Fruit fly (Drosophila melanogaster): ENCODE measurements around the gene fusl.

- TF ChIP-seq CG4318 (GFP tag; optimal IDR thresholded peaks at IDR 0.05) (no peak), Eip75B (GFP tag; optimal IDR thresholded peaks at IDR 0.05) (no peak), CG11902 (GFP tag; optimal IDR thresholded peaks at IDR 0.05) (no peak), Met (GFP tag; optimal IDR thresholded peaks at IDR 0.05) (no peak), Sox14 (GFP tag; optimal IDR thresholded peaks at IDR 0.05) (no peak), CG6792 (GFP tag; optimal IDR thresholded peaks at IDR 0.05) (no peak), dac (GFP tag; optimal IDR thresholded peaks at IDR 0.05) (no peak), Hr38 (GFP tag; optimal IDR thresholded peaks at IDR 0.05) (no peak), CG3032 (tag; optimal IDR thresholded peaks at IDR 0.05) (no peak), Hr39 (GFP tag; optimal IDR thresholded peaks at IDR 0.05) (no peak)
These were observed 8.0 kb upstream of the fusl start, which contains the start of gene nompC for dm6 chr2L:5345900-5346299.

All from whole organism, prepupa.